Worm (Caenorhabditis elegans): ENCODE measurements around the gene prdx-3.

Gene prdx-3

DNA sequence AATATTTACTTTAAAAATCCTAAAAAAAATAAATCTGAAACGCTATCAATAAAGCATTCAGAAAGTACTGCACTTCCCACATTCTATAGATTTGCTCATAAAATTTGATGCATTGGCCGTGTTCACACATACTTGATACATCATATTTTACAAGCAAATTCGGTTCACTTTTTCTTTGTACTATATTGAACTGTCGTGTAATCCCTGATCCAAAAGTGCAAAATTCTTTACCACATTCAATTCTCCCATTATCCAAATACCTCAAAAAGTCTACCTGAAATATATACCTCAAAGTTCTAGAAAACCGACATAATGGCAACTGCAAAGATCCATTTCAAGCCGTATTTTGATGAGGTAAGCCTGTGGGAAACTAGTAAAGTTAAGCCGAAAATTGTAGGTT is 34.5 kb downstream of the prdx-3 start, which contains the start of gene nex-3:
Gene nex-3 (plus strand): TSS at position 301 of the 400 bp plus-strand sequence.
- TF ChIP-seq hlh-11 (tag; optimal IDR thresholded peaks at IDR 0.05) (no peak), mes-2 (tag; optimal IDR thresholded peaks at IDR 0.05; ENCODE audit: poor library complexity, severe bottlenecking) (no peak), unc-62 (GFP tag; optimal IDR thresholded peaks at IDR 0.05 in 1 of 2) (no peak), unc-62 (tag; optimal IDR thresholded peaks at IDR 0.05) (no peak), ceh-44 (GFP tag; IDR thresholded peaks at IDR 0.05) (no peak), lsy-2 (tag; optimal IDR thresholded peaks at IDR 0.05) (no peak), ceh-32 (tag; optimal IDR thresholded peaks at IDR 0.05; ENCODE audit: poor library complexity) (no peak), madf-5 (GFP tag; IDR thresholded peaks at IDR 0.05) (no peak), dmd-6 (GFP tag; IDR thresholded peaks at IDR 0.05) (no peak), ZK337.2 (GFP tag; IDR thresholded peaks at IDR 0.05) (no peak), ceh-82 (tag; optimal IDR thresholded peaks at IDR 0.05) (no peak), spr-3 (GFP tag; optimal IDR thresholded peaks at IDR 0.05) (no peak), saeg-2 (GFP tag; IDR thresholded peaks at IDR 0.05) (no peak), unc-130 (GFP tag; optimal IDR thresholded peaks at IDR 0.05) (no peak)

DNA sequence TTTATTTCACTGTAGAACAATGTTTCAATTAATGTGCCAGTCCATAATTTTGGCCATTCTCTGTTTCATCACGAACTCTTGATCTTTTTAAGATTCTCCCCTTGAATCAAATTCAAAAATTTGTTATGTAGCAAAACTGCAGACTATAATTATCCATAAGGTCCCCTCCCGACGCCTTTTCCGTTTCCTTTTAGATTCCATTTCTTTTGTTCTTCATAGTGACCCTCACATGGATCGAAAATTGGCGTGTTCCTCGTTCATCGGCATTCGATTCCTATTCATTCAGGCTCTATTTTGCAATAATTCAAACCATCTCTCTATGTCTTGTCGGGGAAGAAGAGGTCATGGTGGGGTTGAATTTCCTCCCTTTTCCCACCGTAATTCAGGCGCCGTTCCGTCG is 37.2 kb downstream of the prdx-3 start:
- TF ChIP-seq ceh-28 (tag; optimal IDR thresholded peaks at IDR 0.05): no peak
- TF ChIP-seq unc-62 (GFP tag; optimal IDR thresholded peaks at IDR 0.05 in 1 of 2): no peak
- no peak for TF ChIP-seq unc-62 (tag; optimal IDR thresholded peaks at IDR 0.05)
- TF ChIP-seq aha-1 (tag): peak; percentile 9
- no peak for TF ChIP-seq zfp-2 (tag; optimal IDR thresholded peaks at IDR 0.05)

ce11 chrIII:4448029-4448428 is 40.8 kb downstream of the prdx-3 start:
- TF ChIP-seq unc-62 (GFP tag; optimal IDR thresholded peaks at IDR 0.05 in 1 of 2): peak in 1 of 2 experiments; percentile 89
- TF ChIP-seq unc-62 (tag; optimal IDR thresholded peaks at IDR 0.05): no peak
- peak; percentile 9 for TF ChIP-seq aha-1 (tag)
- no peak for TF ChIP-seq F26F4.8 (GFP tag; conservative IDR thresholded peaks at IDR 0.05)

DNA sequence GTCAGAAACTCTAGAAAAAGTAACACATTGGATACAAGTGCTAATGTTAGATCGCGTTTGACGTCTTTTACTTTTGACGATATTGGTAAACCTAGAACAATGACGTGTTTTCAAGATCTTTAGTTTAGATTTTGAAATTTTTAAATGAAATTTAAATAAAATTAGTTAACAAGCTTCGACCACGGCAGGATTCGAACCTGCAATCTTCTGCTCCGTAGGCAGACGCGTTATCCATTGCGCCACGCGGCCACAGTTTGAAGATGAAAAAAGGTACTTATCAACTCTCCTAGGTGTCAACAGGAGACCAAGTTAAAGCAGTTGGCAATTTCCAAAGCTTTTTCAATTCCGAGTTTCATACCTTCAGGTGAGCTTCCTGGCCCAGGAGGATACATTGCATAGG is 42.1 kb downstream of the prdx-3 start:
- TF ChIP-seq lsy-2 (tag; optimal IDR thresholded peaks at IDR 0.05): no peak
- TF ChIP-seq dpl-1 (GFP tag; optimal IDR thresholded peaks at IDR 0.05): no peak
- TF ChIP-seq D1046.2 (GFP tag; IDR thresholded peaks at IDR 0.05): 0 out of 2 replicates have a peak, but pooled peaks have one; percentile 70
- TF ChIP-seq nhr-28 (tag; optimal IDR thresholded peaks at IDR 0.05): no peak
- peak; percentile 44 for TF ChIP-seq dve-1 (tag; optimal IDR thresholded peaks at IDR 0.05; ENCODE audit: insufficient read depth)
- TF ChIP-seq nhr-102 (tag; optimal IDR thresholded peaks at IDR 0.05): peak; percentile 26
- peak; percentile 6 for TF ChIP-seq hlh-30 (tag; optimal IDR thresholded peaks at IDR 0.05; ENCODE audit: insufficient read depth)
- 0 out of 2 replicates have a peak, but pooled peaks have one; percentile 29 for TF ChIP-seq Y75B8A.6 (GFP tag; IDR thresholded peaks at IDR 0.05)
- no peak for TF ChIP-seq dmd-9 (GFP tag; IDR thresholded peaks at IDR 0.05)
- TF ChIP-seq unc-62 (GFP tag; optimal IDR thresholded peaks at IDR 0.05 in 1 of 2): peak in 1 of 2 experiments; percentile 47
- no peak for TF ChIP-seq unc-62 (tag; optimal IDR thresholded peaks at IDR 0.05)
- TF ChIP-seq Y5F2A.4 (GFP tag; optimal IDR thresholded peaks at IDR 0.05): no peak
- no peak for TF ChIP-seq zip-11 (GFP tag; IDR thresholded peaks at IDR 0.05)
- TF ChIP-seq mes-2 (tag; optimal IDR thresholded peaks at IDR 0.05; ENCODE audit: poor library complexity, severe bottlenecking): peak; percentile 10
- no peak for TF ChIP-seq nhr-77 (tag; optimal IDR thresholded peaks at IDR 0.05)
- no peak for TF ChIP-seq zip-2 (tag; optimal IDR thresholded peaks at IDR 0.05)
- peak; percentile 63 for TF ChIP-seq lin-38 (GFP tag; IDR thresholded peaks at IDR 0.05)
- TF ChIP-seq aha-1 (tag): no peak
- no peak for TF ChIP-seq tra-1 (GFP tag; IDR thresholded peaks at IDR 0.05)
- TF ChIP-seq F26F4.8 (GFP tag; conservative IDR thresholded peaks at IDR 0.05): 0 out of 2 replicates have a peak, but pooled peaks have one; percentile 28
- peak in 1 of 2 experiments; percentile 64 for TF ChIP-seq daf-16 (GFP tag; optimal IDR thresholded peaks at IDR 0.05)
- TF ChIP-seq daf-16 (tag; optimal IDR thresholded peaks at IDR 0.05): no peak
- TF ChIP-seq mdt-29 (GFP tag; IDR thresholded peaks at IDR 0.05): 0 out of 2 replicates have a peak, but pooled peaks have one; percentile 7
- TF ChIP-seq egl-43 (GFP tag; IDR thresholded peaks at IDR 0.05): 0 out of 2 replicates have a peak, but pooled peaks have one; percentile 41
- TF ChIP-seq dmd-6 (GFP tag; IDR thresholded peaks at IDR 0.05): peak; percentile 32; the same call in 1 of the 2 replicates
- peak; percentile 46; the same call in 1 of the 2 replicates for TF ChIP-seq daf-19 (GFP tag; conservative IDR thresholded peaks at IDR 0.05)
- 0 out of 2 replicates have a peak, but pooled peaks have one; percentile 53 for TF ChIP-seq snpc-1.2 (GFP tag; IDR thresholded peaks at IDR 0.05)
- TF ChIP-seq pha-4 (GFP tag; IDR thresholded peaks at IDR 0.05): peak; percentile 41; the same call in 1 of the 2 replicates
- no peak for TF ChIP-seq pha-4 (tag; optimal IDR thresholded peaks at IDR 0.05)
- peak; percentile 48 for TF ChIP-seq F49E8.2 (tag; optimal IDR thresholded peaks at IDR 0.05; ENCODE audit: borderline replicate concordance)
- no peak for TF ChIP-seq ZK546.5 (tag; optimal IDR thresholded peaks at IDR 0.05)
- no peak for TF ChIP-seq ztf-11 (tag; optimal IDR thresholded peaks at IDR 0.05)
- TF ChIP-seq ceh-62 (tag; optimal IDR thresholded peaks at IDR 0.05): no peak

Data from whole organism, L4 larva.